Worm (Caenorhabditis elegans) whole organism, early embryonic: Measurements from ENCODE around the gene Y75B8A.63.

Experiments
- B0310.2 ChIP-seq: sonication (generic microtip); optimal IDR thresholded peaks from 2 replicates; lab custom pipeline; 2016; ENCODE audit warnings: mild to moderate bottlenecking, missing genetic modification characterization, missing compliant biosample characterization
- ama-1 ChIP-seq: fragments of 150-350 bp; optimal IDR thresholded peaks from 2 replicates; lab custom pipeline; 2014
- ceh-13 ChIP-seq: fragments of 200-800 bp; sonication (Bioruptor generic); optimal IDR thresholded peaks from 2 replicates; lab custom pipeline; 2018; ENCODE audit warnings: mild to moderate bottlenecking, missing genetic modification characterization, missing compliant biosample characterization
- ceh-36 ChIP-seq: sonication (generic microtip); optimal IDR thresholded peaks from 2 replicates; lab custom pipeline; 2016; ENCODE audit warnings: missing genetic modification characterization, inconsistent platforms, missing compliant biosample characterization
- flt-1 ChIP-seq: fragments of 200-800 bp; sonication (Bioruptor generic); IDR thresholded peaks from 2 replicates; pipeline ENCODE4 v1.3.6; 2022; ENCODE audit warnings: missing genetic modification characterization, missing compliant biosample characterization
- hmg-4 ChIP-seq: fragments of 200-800 bp; sonication (Bioruptor generic); optimal IDR thresholded peaks from 2 replicates; lab custom pipeline; 2018; ENCODE audit warnings: mild to moderate bottlenecking, missing genetic modification characterization, missing compliant biosample characterization
- pes-1 ChIP-seq: fragments of 200-800 bp; sonication (Bioruptor generic); IDR thresholded peaks from 2 replicates; pipeline ENCODE4 v1.3.6; 2022; ENCODE audit warnings: missing genetic modification reagents, missing genetic modification characterization, missing compliant biosample characterization
- scrt-1 ChIP-seq: fragments of 200-800 bp; sonication (Bioruptor generic); IDR thresholded peaks from 2 replicates; pipeline ENCODE4 v1.3.6; 2022; ENCODE audit warnings: missing genetic modification characterization, missing compliant biosample characterization
- sea-1 ChIP-seq: fragments of 200-800 bp; sonication (Bioruptor generic); conservative IDR thresholded peaks from 2 replicates; pipeline ENCODE4 v1.3.6; 2022; ENCODE audit warnings: missing genetic modification characterization, missing compliant biosample characterization
- tbx-37 ChIP-seq: fragments of 200-800 bp; sonication (Bioruptor generic); conservative IDR thresholded peaks from 2 replicates; pipeline ENCODE4 v1.3.6; 2022; ENCODE audit warnings: missing genetic modification reagents, missing genetic modification characterization, missing compliant biosample characterization

- TF ChIP-seq pes-1 (GFP tag; lab: Robert Waterston, UW) (no peak), flt-1 (GFP tag; lab: Robert Waterston, UW) (no peak), sea-1 (GFP tag; lab: Robert Waterston, UW) (no peak), ceh-13 (GFP tag; lab: Kevin White, UChicago) (no peak), ama-1 (lab: Kevin White, UChicago) (no peak), hmg-4 (no peak), tbx-37 (GFP tag; lab: Robert Waterston, UW) (no peak), scrt-1 (no peak), ceh-36 (tag; lab: Kevin White, UChicago) (no peak), B0310.2 (tag; lab: Kevin White, UChicago) (no peak)
Observed at ce11 chrIII:12315179-12315578, 12.6 kb upstream of the Y75B8A.63 start, which contains the start of gene Y75B8A.37.
